Fruit fly (Drosophila melanogaster): ENCODE data around the gene Sirt1.
"Not testable (repeated sequence)": the region's sequence is repeated elsewhere in the genome, so short reads cannot be mapped to it uniquely, and the experiment has no call there.

DNA sequence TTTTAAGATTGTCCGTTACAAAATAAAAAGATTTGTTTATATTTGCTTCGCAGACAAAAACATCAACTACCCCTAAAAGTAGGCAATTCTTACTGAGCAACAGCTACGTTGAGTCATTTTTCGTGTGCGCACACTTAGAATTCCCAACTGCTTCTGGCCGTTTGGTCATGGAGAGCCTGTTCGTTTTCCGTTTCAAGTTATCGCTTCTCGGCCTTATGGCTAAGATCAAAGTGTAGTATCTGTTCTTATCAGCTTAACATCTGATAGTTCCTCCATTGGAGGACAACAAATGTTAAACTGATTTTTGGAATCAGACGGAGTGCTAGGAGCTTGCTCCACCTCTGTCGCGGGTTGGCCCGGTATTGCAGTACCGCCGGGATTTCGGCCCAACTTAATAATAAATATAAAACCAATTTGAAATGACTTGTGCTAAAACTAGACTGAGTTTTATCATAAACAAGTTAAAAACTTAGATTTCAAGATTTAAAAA is 50.3 kb downstream of the Sirt1 start:
- TF ChIP-seq Clk (GFP tag; optimal IDR thresholded peaks at IDR 0.05); cnc (optimal IDR thresholded peaks at IDR 0.05): not testable (repeated sequence)
